Fruit fly (Drosophila melanogaster) whole organism, embryonic: Measurements from ENCODE around the gene Rfx.
A peak's percentile ranks its signal among the peaks of the same experiment; 100 is the strongest.

ENCODE experiments used
- Abd-B ChIP-seq: fragments of 200-800 bp; sonication (Bioruptor generic); optimal IDR thresholded peaks from 2 replicates; lab custom pipeline; 2018; ENCODE audit warnings: missing biosample characterization, mild to moderate bottlenecking, missing genetic modification characterization, moderate library complexity
- B-H2 ChIP-seq: fragments of 200-800 bp; sonication (Bioruptor generic); optimal IDR thresholded peaks from 2 replicates; lab custom pipeline; 2018; ENCODE audit warnings: missing biosample characterization, mild to moderate bottlenecking, missing genetic modification characterization
- BtbVII ChIP-seq: fragments of 200-800 bp; sonication (Bioruptor generic); optimal IDR thresholded peaks from 3 replicates; lab custom pipeline; 2017; ENCODE audit warnings: missing biosample characterization, mild to moderate bottlenecking, missing genetic modification characterization
- CG11398 ChIP-seq: fragments of 200-800 bp; sonication (Bioruptor generic); optimal IDR thresholded peaks from 2 replicates; lab custom pipeline; 2016; ENCODE audit warnings: missing biosample characterization, missing genetic modification characterization
- CG12236 ChIP-seq: fragments of 200-800 bp; sonication (Bioruptor generic); optimal IDR thresholded peaks from 2 replicates; lab custom pipeline; 2016; ENCODE audit warnings: missing biosample characterization, missing genetic modification characterization
- CG12659 ChIP-seq: fragments of 200-800 bp; sonication (Bioruptor generic); optimal IDR thresholded peaks from 3 replicates; lab custom pipeline; 2017; ENCODE audit warnings: mild to moderate bottlenecking, missing biosample characterization, missing genetic modification reagents, missing genetic modification characterization
- CG12744 ChIP-seq: fragments of 200-800 bp; sonication (Bioruptor generic); optimal IDR thresholded peaks from 2 replicates; lab custom pipeline; 2016; ENCODE audit warnings: missing biosample characterization, missing genetic modification characterization
- CG14860 ChIP-seq: fragments of 200-800 bp; sonication (Bioruptor generic); IDR thresholded peaks from 3 replicates; pipeline ENCODE4 v1.3.6; 2022; ENCODE audit warnings: missing biosample characterization, missing genetic modification characterization; ENCODE audit not compliant: partially characterized antibody
- CG15011 ChIP-seq: fragments of 200-800 bp; sonication (Bioruptor generic); optimal IDR thresholded peaks from 3 replicates; lab custom pipeline; 2018; ENCODE audit warnings: missing biosample characterization, mild to moderate bottlenecking, missing genetic modification characterization
- CG15696 ChIP-seq: fragments of 200-800 bp; sonication (Bioruptor generic); optimal IDR thresholded peaks from 2 replicates; lab custom pipeline; 2019; ENCODE audit warnings: missing biosample characterization, mild to moderate bottlenecking, missing genetic modification characterization, moderate library complexity
- CG17385 ChIP-seq: fragments of 200-800 bp; sonication (Bioruptor generic); optimal IDR thresholded peaks from 3 replicates; lab custom pipeline; 2018; ENCODE audit warnings: missing biosample characterization, mild to moderate bottlenecking, missing genetic modification characterization
- CG2120 ChIP-seq: fragments of 200-800 bp; sonication (Bioruptor generic); optimal IDR thresholded peaks from 3 replicates; lab custom pipeline; 2016; ENCODE audit warnings: missing biosample characterization, missing genetic modification characterization
- CG2129 ChIP-seq: fragments of 200-800 bp; sonication (Bioruptor generic); IDR thresholded peaks from 2 replicates; pipeline ENCODE4 v1.3.6; 2022; ENCODE audit warnings: missing biosample characterization, missing genetic modification characterization; ENCODE audit not compliant: partially characterized antibody
- CG30020 ChIP-seq: fragments of 200-800 bp; optimal IDR thresholded peaks from 2 replicates; lab custom pipeline; 2019; ENCODE audit warnings: missing biosample characterization, mild to moderate bottlenecking, missing genetic modification characterization, moderate library complexity
- CG31224 ChIP-seq: fragments of 200-800 bp; sonication (Bioruptor generic); IDR thresholded peaks from 2 replicates; pipeline ENCODE4 v1.3.6; 2022; ENCODE audit warnings: missing biosample characterization, missing genetic modification characterization
- CG3281 ChIP-seq: fragments of 200-800 bp; sonication (Bioruptor generic); optimal IDR thresholded peaks from 3 replicates; lab custom pipeline; 2017; ENCODE audit warnings: missing biosample characterization, mild to moderate bottlenecking, missing genetic modification characterization
- CG33213 ChIP-seq: fragments of 200-800 bp; sonication (Bioruptor generic); optimal IDR thresholded peaks from 3 replicates; lab custom pipeline; 2016; ENCODE audit warnings: missing biosample characterization, missing genetic modification characterization
- CG4820 ChIP-seq: fragments of 200-800 bp; sonication (Bioruptor generic); optimal IDR thresholded peaks from 3 replicates; lab custom pipeline; 2016; ENCODE audit warnings: missing biosample characterization, missing genetic modification characterization
- CG5180 ChIP-seq: fragments of 200-800 bp; sonication (Bioruptor generic); optimal IDR thresholded peaks from 3 replicates; lab custom pipeline; 2017; ENCODE audit warnings: missing biosample characterization, missing genetic modification characterization, mild to moderate bottlenecking, moderate library complexity, missing genetic modification reagents
- CG6683 ChIP-seq: fragments of 200-800 bp; sonication (Bioruptor generic); optimal IDR thresholded peaks from 2 replicates; lab custom pipeline; 2017; ENCODE audit warnings: missing biosample characterization, mild to moderate bottlenecking, missing genetic modification characterization, missing genetic modification reagents
- CG7745 ChIP-seq: fragments of 200-800 bp; sonication (Bioruptor generic); optimal IDR thresholded peaks from 2 replicates; lab custom pipeline; 2018; ENCODE audit warnings: missing biosample characterization, mild to moderate bottlenecking, missing genetic modification characterization, moderate library complexity
- CG7786 ChIP-seq: fragments of 200-800 bp; sonication (Bioruptor generic); optimal IDR thresholded peaks from 2 replicates; lab custom pipeline; 2016; ENCODE audit warnings: missing biosample characterization, missing genetic modification characterization
- CG8924 ChIP-seq: fragments of 200-800 bp; optimal IDR thresholded peaks from 3 replicates; lab custom pipeline; 2019; ENCODE audit warnings: missing biosample characterization, mild to moderate bottlenecking, missing genetic modification characterization, moderate library complexity
- CG8944 ChIP-seq: fragments of 200-800 bp; sonication (Bioruptor generic); optimal IDR thresholded peaks from 3 replicates; lab custom pipeline; 2016; ENCODE audit warnings: missing biosample characterization, missing genetic modification characterization
- CG9817 ChIP-seq: fragments of 200-800 bp; sonication (Bioruptor generic); optimal IDR thresholded peaks from 2 replicates; lab custom pipeline; 2018; ENCODE audit warnings: missing biosample characterization, mild to moderate bottlenecking, missing genetic modification characterization, moderate library complexity
- Dfd ChIP-seq, 2 experiments: fragments of >200 bp; optimal IDR thresholded peaks; 2 replicates each; lab custom pipeline; 2017; ENCODE audit warnings: missing biosample characterization in 2 of 2, missing genetic modification characterization in 2 of 2
- E2f2 ChIP-seq: fragments of 200-800 bp; sonication (Bioruptor generic); IDR thresholded peaks from 2 replicates; pipeline ENCODE4 v1.3.6; 2022; ENCODE audit warnings: missing biosample characterization, missing genetic modification characterization
- HHEX ChIP-seq: fragments of 200-800 bp; sonication (Bioruptor generic); optimal IDR thresholded peaks from 3 replicates; lab custom pipeline; 2017; ENCODE audit warnings: missing biosample characterization, mild to moderate bottlenecking, missing genetic modification characterization, missing genetic modification reagents
- HmgD ChIP-seq: fragments of 200-800 bp; sonication (Bioruptor generic); optimal IDR thresholded peaks from 3 replicates; lab custom pipeline; 2016; ENCODE audit warnings: missing biosample characterization, missing genetic modification characterization
- Hr3 ChIP-seq: fragments of 200-800 bp; sonication (Bioruptor generic); optimal IDR thresholded peaks from 3 replicates; lab custom pipeline; 2016; ENCODE audit warnings: missing biosample characterization, missing genetic modification characterization
- Lpt ChIP-seq: fragments of >200 bp; optimal IDR thresholded peaks from 2 replicates; lab custom pipeline; 2018; ENCODE audit warnings: missing biosample characterization, missing genetic modification characterization
- Myb ChIP-seq: fragments of 200-800 bp; sonication (Bioruptor generic); optimal IDR thresholded peaks from 2 replicates; lab custom pipeline; 2016; ENCODE audit warnings: missing biosample characterization, missing genetic modification characterization
- Nf-YC ChIP-seq: fragments of 200-800 bp; optimal IDR thresholded peaks from 3 replicates; lab custom pipeline; 2019; ENCODE audit warnings: missing biosample characterization, mild to moderate bottlenecking, missing genetic modification characterization, moderate library complexity
- Oli ChIP-seq: fragments of 200-800 bp; sonication (Bioruptor generic); optimal IDR thresholded peaks from 2 replicates; lab custom pipeline; 2018; ENCODE audit warnings: missing biosample characterization, mild to moderate bottlenecking, missing genetic modification characterization, moderate library complexity
- Rx ChIP-seq: fragments of 200-800 bp; sonication (Bioruptor generic); IDR thresholded peaks from 2 replicates; pipeline ENCODE4 v1.3.6; 2022; ENCODE audit warnings: missing biosample characterization, missing genetic modification characterization
- Stat92E ChIP-seq, 3 experiments: fragments of >200 bp in 2 of 3; fragments of 200-800 bp in 1 of 3; sonication (Bioruptor generic) in 1 of 3; optimal IDR thresholded peaks; 2 replicates each; lab custom pipeline; 2017 to 2019; ENCODE audit warnings: missing biosample characterization in 3 of 3, missing genetic modification characterization in 3 of 3, mild to moderate bottlenecking in 1 of 3, moderate library complexity in 1 of 3
- abd-A ChIP-seq: fragments of 200-800 bp; sonication (Bioruptor generic); optimal IDR thresholded peaks from 3 replicates; lab custom pipeline; 2019; ENCODE audit warnings: missing biosample characterization, mild to moderate bottlenecking, missing genetic modification characterization, moderate library complexity
- da ChIP-seq: fragments of 200-800 bp; sonication (Bioruptor generic); optimal IDR thresholded peaks from 2 replicates; lab custom pipeline; 2016; ENCODE audit warnings: missing biosample characterization, missing genetic modification characterization
- dan ChIP-seq: fragments of 200-800 bp; sonication (Bioruptor generic); IDR thresholded peaks from 2 replicates; pipeline ENCODE4 v1.3.6; 2022; ENCODE audit warnings: missing biosample characterization, missing genetic modification characterization
- fd96Cb ChIP-seq: fragments of 200-800 bp; sonication (Bioruptor generic); optimal IDR thresholded peaks from 2 replicates; lab custom pipeline; 2018; ENCODE audit warnings: missing biosample characterization, mild to moderate bottlenecking, missing genetic modification characterization, moderate library complexity
- gce ChIP-seq: fragments of 200-800 bp; sonication (Bioruptor generic); IDR thresholded peaks from 3 replicates; pipeline ENCODE4 v1.3.6; 2022; ENCODE audit warnings: missing biosample characterization, missing genetic modification characterization
- gro ChIP-seq: fragments of 200-800 bp; sonication (Bioruptor generic); optimal IDR thresholded peaks from 2 replicates; lab custom pipeline; 2016; ENCODE audit warnings: missing biosample characterization, missing genetic modification characterization
- kni ChIP-seq: fragments of 200-800 bp; sonication (Bioruptor generic); optimal IDR thresholded peaks from 3 replicates; lab custom pipeline; 2017; ENCODE audit warnings: mild to moderate bottlenecking, missing biosample characterization, missing genetic modification reagents, missing genetic modification characterization
- onecut ChIP-seq: fragments of 200-800 bp; sonication (Bioruptor generic); IDR thresholded peaks from 2 replicates; pipeline ENCODE4 v1.3.6; 2022; ENCODE audit warnings: missing biosample characterization, missing genetic modification characterization
- pnt ChIP-seq: fragments of 200-800 bp; sonication (Bioruptor generic); optimal IDR thresholded peaks from 3 replicates; lab custom pipeline; 2016; ENCODE audit warnings: missing biosample characterization, missing genetic modification characterization
- run ChIP-seq: fragments of 200-800 bp; sonication (Bioruptor generic); optimal IDR thresholded peaks from 3 replicates; lab custom pipeline; 2018; ENCODE audit warnings: missing biosample characterization, mild to moderate bottlenecking, missing genetic modification characterization
- salm ChIP-seq: fragments of 200-800 bp; sonication (Bioruptor generic); optimal IDR thresholded peaks from 2 replicates; lab custom pipeline; 2018; ENCODE audit warnings: missing biosample characterization, mild to moderate bottlenecking, missing genetic modification characterization
- sd ChIP-seq: fragments of 200-800 bp; sonication (Bioruptor generic); optimal IDR thresholded peaks from 3 replicates; lab custom pipeline; 2018; ENCODE audit warnings: missing biosample characterization, mild to moderate bottlenecking, missing genetic modification characterization, moderate library complexity
- sens-2 ChIP-seq: fragments of 200-800 bp; sonication (Bioruptor generic); IDR thresholded peaks from 2 replicates; pipeline ENCODE4 v1.3.6; 2022; ENCODE audit warnings: missing biosample characterization, missing genetic modification characterization
- vnd ChIP-seq: fragments of 200-800 bp; sonication (Bioruptor generic); IDR thresholded peaks from 3 replicates; pipeline ENCODE4 v1.3.6; 2022; ENCODE audit warnings: missing biosample characterization, missing genetic modification characterization; ENCODE audit not compliant: partially characterized antibody
- z ChIP-seq: fragments of 200-800 bp; sonication (Bioruptor generic); IDR thresholded peaks from 3 replicates; pipeline ENCODE4 v1.3.6; 2022; ENCODE audit warnings: missing biosample characterization, missing genetic modification characterization

Rfx gene

DNA sequence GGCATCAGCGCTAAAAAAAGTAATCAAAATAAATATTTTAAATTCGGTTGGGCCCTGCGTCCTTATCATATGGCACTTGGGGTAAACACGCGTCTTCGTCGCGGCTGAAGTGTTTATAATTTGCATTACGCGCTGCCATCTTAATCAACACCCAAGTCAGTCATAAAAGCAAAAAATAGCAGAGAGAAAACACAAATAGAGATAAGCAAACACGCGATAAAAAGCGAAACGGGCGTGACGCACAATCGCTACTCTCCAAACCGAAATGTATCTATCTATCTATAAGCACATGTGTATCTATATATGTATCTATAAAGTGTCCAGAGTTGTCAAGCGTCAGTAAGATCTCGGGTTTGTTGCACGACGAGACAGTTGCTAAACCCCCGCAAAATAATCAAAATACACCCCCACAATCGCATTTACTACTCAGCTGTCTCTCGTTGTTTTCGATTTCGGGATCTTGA lies 13.1 kb upstream of the Rfx start (continued):
- no peak for TF ChIP-seq Lpt (GFP tag; lab: Kevin White, UChicago)
- TF ChIP-seq CG3281 (GFP tag; lab: Kevin White, UChicago) = no peak
- no peak for TF ChIP-seq da (GFP tag; lab: Kevin White, UChicago)
- TF ChIP-seq CG2129 (GFP tag; lab: Robert Waterston, UW) = no peak
- TF ChIP-seq CG7745 = no peak
- TF ChIP-seq CG12236 (GFP tag; lab: Kevin White, UChicago) = no peak
- TF ChIP-seq CG6683 (GFP tag; lab: Kevin White, UChicago) = no peak
- no peak for TF ChIP-seq Hr3 (GFP tag; lab: Kevin White, UChicago)
- no peak for TF ChIP-seq CG14860 (GFP tag; lab: Robert Waterston, UW)
- no peak for TF ChIP-seq gce (GFP tag; lab: Robert Waterston, UW)
- no peak for TF ChIP-seq Rx (GFP tag; lab: Robert Waterston, UW)
- TF ChIP-seq onecut = no peak
- no peak for TF ChIP-seq CG15011 (GFP tag; lab: Kevin White, UChicago)
- no peak for TF ChIP-seq CG15696 (tag; lab: Kevin White, UChicago)
- no peak for TF ChIP-seq fd96Cb
- no peak for TF ChIP-seq Dfd (GFP tag; optimal IDR thresholded peaks at IDR 0.05; lab: Kevin White, UChicago)
- no peak for TF ChIP-seq CG31224 (GFP tag; lab: Robert Waterston, UW)
- TF ChIP-seq Abd-B (GFP tag; lab: Kevin White, UChicago) = no peak
- TF ChIP-seq BtbVII (GFP tag; lab: Kevin White, UChicago) = peak; percentile 46
- TF ChIP-seq HHEX (GFP tag; lab: Kevin White, UChicago) = peak; percentile 65
- TF ChIP-seq salm = no peak
- TF ChIP-seq CG4820 (GFP tag; lab: Kevin White, UChicago) = no peak
- TF ChIP-seq dan (GFP tag; lab: Robert Waterston, UW) = no peak
- no peak for TF ChIP-seq E2f2 (GFP tag; lab: Robert Waterston, UW)
- peak; percentile 56 for TF ChIP-seq sd (tag; lab: Kevin White, UChicago)
- no peak for TF ChIP-seq Nf-YC (tag; lab: Kevin White, UChicago)
- TF ChIP-seq gro (GFP tag; lab: Kevin White, UChicago) = peak; percentile 62
- TF ChIP-seq kni (GFP tag; lab: Kevin White, UChicago) = no peak
- TF ChIP-seq HmgD (GFP tag; lab: Kevin White, UChicago) = no peak
- TF ChIP-seq Stat92E (GFP tag; optimal IDR thresholded peaks at IDR 0.05; lab: Kevin White, UChicago) = no peak
- no peak for TF ChIP-seq CG11398 (GFP tag; lab: Kevin White, UChicago)
- peak; percentile 16 for TF ChIP-seq CG2120 (GFP tag; lab: Kevin White, UChicago)
- no peak for TF ChIP-seq CG12659 (GFP tag; lab: Kevin White, UChicago)
- peak; percentile 11 for TF ChIP-seq B-H2
- TF ChIP-seq run = no peak
- TF ChIP-seq CG8944 (GFP tag; lab: Kevin White, UChicago) = no peak
- TF ChIP-seq vnd = no peak
- no peak for TF ChIP-seq CG9817 (tag; lab: Kevin White, UChicago)
- no peak for TF ChIP-seq Myb (GFP tag; lab: Kevin White, UChicago)
- TF ChIP-seq sens-2 (GFP tag; lab: Robert Waterston, UW) = no peak
- TF ChIP-seq Oli (tag; lab: Kevin White, UChicago) = no peak
- TF ChIP-seq CG5180 (GFP tag; lab: Kevin White, UChicago) = no peak
- TF ChIP-seq CG12744 (GFP tag; lab: Kevin White, UChicago) = no peak
- TF ChIP-seq abd-A (tag; lab: Kevin White, UChicago) = no peak
- no peak for TF ChIP-seq CG8924 (tag; lab: Kevin White, UChicago)
- no peak for TF ChIP-seq z
- TF ChIP-seq CG30020 (tag; lab: Kevin White, UChicago) = no peak
- no peak for TF ChIP-seq CG17385 (GFP tag; lab: Kevin White, UChicago)
- TF ChIP-seq CG33213 (GFP tag; lab: Kevin White, UChicago) = peak; percentile 45
- TF ChIP-seq CG7786 (GFP tag; lab: Kevin White, UChicago) = peak; percentile 23
- TF ChIP-seq pnt (GFP tag; lab: Kevin White, UChicago) = no peak
